Fruit fly (Drosophila melanogaster) whole organism, prepupa: ENCODE results near the gene CG14615.

Source experiments
- CG16779 ChIP-seq: fragments of 200-800 bp; sonication (Bioruptor generic); optimal IDR thresholded peaks from 3 replicates; lab custom pipeline; 2017; ENCODE audit warnings: missing biosample characterization, mild to moderate bottlenecking, missing genetic modification characterization
- CG8119 ChIP-seq: fragments of 200-800 bp; sonication (Bioruptor generic); IDR thresholded peaks from 3 replicates; pipeline ENCODE4 v1.3.6; 2022; ENCODE audit warnings: missing biosample characterization, missing genetic modification characterization
- CG8632 ChIP-seq: fragments of 200-800 bp; sonication (Bioruptor generic); optimal IDR thresholded peaks from 3 replicates; lab custom pipeline; 2016; ENCODE audit warnings: missing biosample characterization, missing genetic modification characterization
- Hr39 ChIP-seq: fragments of 200-800 bp; sonication (Bioruptor generic); optimal IDR thresholded peaks from 2 replicates; lab custom pipeline; 2016; ENCODE audit warnings: missing biosample characterization, missing genetic modification characterization
- OdsH ChIP-seq: fragments of 200-800 bp; sonication (Bioruptor generic); optimal IDR thresholded peaks from 3 replicates; lab custom pipeline; 2016; ENCODE audit warnings: missing biosample characterization, missing genetic modification characterization
- esn ChIP-seq: fragments of 200-800 bp; sonication (Bioruptor generic); optimal IDR thresholded peaks from 2 replicates; lab custom pipeline; 2016; ENCODE audit warnings: missing biosample characterization, mild to moderate bottlenecking, missing genetic modification characterization, moderate library complexity
- fd59A ChIP-seq: fragments of 200-800 bp; sonication (Bioruptor generic); optimal IDR thresholded peaks from 2 replicates; lab custom pipeline; 2017; ENCODE audit warnings: missing biosample characterization, mild to moderate bottlenecking, missing genetic modification characterization, missing genetic modification reagents
- net ChIP-seq: fragments of 200-800 bp; sonication (Bioruptor generic); optimal IDR thresholded peaks from 3 replicates; lab custom pipeline; 2016; ENCODE audit warnings: missing biosample characterization, missing genetic modification characterization
- pdm3 ChIP-seq: fragments of 200-800 bp; sonication (Bioruptor generic); optimal IDR thresholded peaks from 3 replicates; lab custom pipeline; 2016; ENCODE audit warnings: missing biosample characterization, missing genetic modification characterization
- topi ChIP-seq: fragments of 200-800 bp; sonication (Bioruptor generic); optimal IDR thresholded peaks from 3 replicates; lab custom pipeline; 2016; ENCODE audit warnings: missing biosample characterization, missing genetic modification characterization

- TF ChIP-seq topi (no peak), OdsH (GFP tag; lab: Kevin White, UChicago) (no peak), CG16779 (tag; lab: Kevin White, UChicago) (no peak), net (GFP tag; lab: Kevin White, UChicago) (no peak), CG8632 (GFP tag; lab: Kevin White, UChicago) (no peak), CG8119 (0 out of 3 replicates have a peak, but pooled peaks have one; percentile 10), pdm3 (no peak), fd59A (no peak), Hr39 (GFP tag; lab: Kevin White, UChicago) (no peak), esn (GFP tag; lab: Kevin White, UChicago) (no peak)
Observed at dm6 chrX:22486919-22487634, 37.8 kb upstream of the CG14615 start.
